Worm (Caenorhabditis elegans): Measurements from ENCODE around the gene rig-4.

ce11 chrIV:8010521-8010920 lies 6.6 kb upstream of the rig-4 start:
- TF ChIP-seq ama-1 (optimal IDR thresholded peaks at IDR 0.05) (no peak), nhr-11 (tag; optimal IDR thresholded peaks at IDR 0.05) (no peak), tbx-7 (tag; optimal IDR thresholded peaks at IDR 0.05) (no peak), pha-4 (tag; optimal IDR thresholded peaks at IDR 0.05) (no peak), fkh-10 (GFP tag; optimal IDR thresholded peaks at IDR 0.05) (no peak), C38D4.7 (GFP tag; optimal IDR thresholded peaks at IDR 0.05) (no peak), T23F11.4 (GFP tag; optimal IDR thresholded peaks at IDR 0.05) (no peak), rnt-1 (tag; optimal IDR thresholded peaks at IDR 0.05) (no peak), hlh-30 (tag; optimal IDR thresholded peaks at IDR 0.05; ENCODE audit: insufficient read depth) (no peak), pqm-1 (tag; optimal IDR thresholded peaks at IDR 0.05) (no peak), pha-2 (tag; optimal IDR thresholded peaks at IDR 0.05) (no peak), sox-4 (tag; optimal IDR thresholded peaks at IDR 0.05) (no peak)

Data from whole organism, late embryonic.